Fruit fly (Drosophila melanogaster): ENCODE measurements around the gene CG14434.

- TF ChIP-seq kay (GFP tag; ENCODE audit: borderline replicate concordance) (peak; percentile 48), CG1620 (GFP tag; optimal IDR thresholded peaks at IDR 0.05) (peak; percentile 20), tj (GFP tag; optimal IDR thresholded peaks at IDR 0.05) (peak; percentile 4)
Measured at dm6 chrX:6867175-6868023, at the start of gene CG14434.

Data from whole organism, adult.